Fruit fly (Drosophila melanogaster): ENCODE measurements around the gene dnd.

Gene dnd

DNA sequence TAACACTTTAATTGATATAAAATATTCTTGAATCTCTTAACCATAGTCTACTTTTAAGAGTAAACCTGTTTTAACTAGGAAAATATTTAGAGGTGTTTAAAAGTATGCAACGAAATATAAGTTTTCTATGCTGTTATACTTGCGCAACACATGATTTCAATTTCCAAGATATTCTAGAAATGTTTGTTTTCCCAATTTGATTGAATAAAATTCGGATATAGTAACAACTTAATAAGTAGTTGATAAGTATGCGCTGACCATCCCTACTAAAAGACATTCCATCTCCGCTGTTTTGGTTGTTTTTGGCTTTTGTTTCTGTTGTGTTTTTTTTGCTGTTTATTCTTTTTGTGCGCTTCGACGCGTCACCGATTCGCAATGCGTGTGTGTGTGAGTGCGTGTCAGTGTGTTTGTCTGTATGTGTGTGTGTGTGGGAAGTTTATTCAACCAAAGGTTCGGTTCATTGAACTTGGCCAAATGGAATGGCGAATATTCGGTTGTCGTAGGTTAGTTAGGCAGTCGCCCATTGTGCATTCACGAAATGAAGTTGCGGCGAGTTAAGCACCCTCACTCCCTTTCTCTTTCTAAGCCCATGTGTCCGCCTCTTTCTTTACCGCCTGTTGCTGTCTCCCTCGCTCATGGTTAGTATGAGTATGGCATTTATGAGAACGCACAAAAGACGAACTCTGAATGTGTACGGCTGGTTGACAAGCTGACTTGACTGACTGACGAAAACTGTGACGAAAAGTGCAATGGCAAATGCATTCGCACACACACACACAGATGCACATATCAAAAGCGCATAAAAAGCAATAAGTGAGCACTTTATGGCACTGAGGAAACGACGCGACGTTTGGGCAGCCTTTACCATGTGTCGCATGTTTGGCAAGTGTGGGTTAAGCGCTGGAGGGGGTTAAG lies 9.1 kb upstream of the dnd start:
- peak; percentile 72 for TF ChIP-seq Ets65A (GFP tag)
- no peak for TF ChIP-seq CG12769 (tag; optimal IDR thresholded peaks at IDR 0.05)
- TF ChIP-seq nom (GFP tag; optimal IDR thresholded peaks at IDR 0.05), result peak; percentile 55
- 0 out of 2 replicates have a peak, but pooled peaks have one; percentile 6 for TF ChIP-seq Drgx (GFP tag; IDR thresholded peaks at IDR 0.05)
- no peak for TF ChIP-seq CG10366 (GFP tag; IDR thresholded peaks at IDR 0.05)
- no peak for TF ChIP-seq disco-r (GFP tag; optimal IDR thresholded peaks at IDR 0.05)
- no peak for TF ChIP-seq gro (GFP tag; optimal IDR thresholded peaks at IDR 0.05)
- TF ChIP-seq trh (GFP tag; optimal IDR thresholded peaks at IDR 0.05), result no peak
- TF ChIP-seq ci (GFP tag; IDR thresholded peaks at IDR 0.05), result 0 out of 3 replicates have a peak, but pooled peaks have one; percentile 21
- TF ChIP-seq CG13424 (tag; optimal IDR thresholded peaks at IDR 0.05), result no peak
- no peak for TF ChIP-seq Optix (GFP tag; IDR thresholded peaks at IDR 0.05)
- no peak for TF ChIP-seq CG4360 (GFP tag; IDR thresholded peaks at IDR 0.05)

- TF ChIP-seq CG14965 (GFP tag; optimal IDR thresholded peaks at IDR 0.05; ENCODE audit: borderline replicate concordance) (no peak), Fer3 (tag; optimal IDR thresholded peaks at IDR 0.05) (no peak), nom (GFP tag; optimal IDR thresholded peaks at IDR 0.05) (peak; percentile 60), CG11696 (GFP tag; IDR thresholded peaks at IDR 0.05) (no peak), CG14050 (GFP tag; IDR thresholded peaks at IDR 0.05) (no peak), lola (GFP tag; optimal IDR thresholded peaks at IDR 0.05) (no peak), sr (GFP tag; IDR thresholded peaks at IDR 0.05) (no peak), ssp (GFP tag; IDR thresholded peaks at IDR 0.05) (no peak), CG15011 (GFP tag; optimal IDR thresholded peaks at IDR 0.05) (no peak), onecut (GFP tag; IDR thresholded peaks at IDR 0.05) (no peak), gem (tag; optimal IDR thresholded peaks at IDR 0.05) (peak; percentile 27), Sry-δ (GFP tag; optimal IDR thresholded peaks at IDR 0.05) (no peak), CG10565 (GFP tag; optimal IDR thresholded peaks at IDR 0.05) (no peak), CG17912 (GFP tag; optimal IDR thresholded peaks at IDR 0.05) (no peak), Usf (GFP tag; optimal IDR thresholded peaks at IDR 0.05) (no peak), CG31441 (GFP tag; IDR thresholded peaks at IDR 0.05) (0 out of 2 replicates have a peak, but pooled peaks have one; percentile 10), vnd (GFP tag; IDR thresholded peaks at IDR 0.05; ENCODE audit: partially characterized antibody) (no peak), CG12299 (tag; optimal IDR thresholded peaks at IDR 0.05) (no peak), CG1792 (GFP tag; optimal IDR thresholded peaks at IDR 0.05) (no peak), CG2678 (tag; optimal IDR thresholded peaks at IDR 0.05) (no peak), CG12659 (GFP tag; optimal IDR thresholded peaks at IDR 0.05) (no peak), CG11398 (GFP tag; optimal IDR thresholded peaks at IDR 0.05) (no peak), Tbp (GFP tag; optimal IDR thresholded peaks at IDR 0.05) (no peak), CG11695 (GFP tag; IDR thresholded peaks at IDR 0.05) (no peak), CG8281 (tag; optimal IDR thresholded peaks at IDR 0.05) (no peak), Doc2 (GFP tag; IDR thresholded peaks at IDR 0.05) (no peak), nau (GFP tag; optimal IDR thresholded peaks at IDR 0.05) (no peak), sens (GFP tag) (peak; percentile 25), CG12071 (GFP tag; optimal IDR thresholded peaks at IDR 0.05) (no peak), jing (GFP tag; optimal IDR thresholded peaks at IDR 0.05) (no peak), ato (GFP tag; IDR thresholded peaks at IDR 0.05; ENCODE audit: partially characterized antibody) (no peak), CG12155 (GFP tag; optimal IDR thresholded peaks at IDR 0.05) (no peak), CG14441 (GFP tag; IDR thresholded peaks at IDR 0.05) (no peak), Hmx (GFP tag; optimal IDR thresholded peaks at IDR 0.05) (no peak), CG32772 (GFP tag; IDR thresholded peaks at IDR 0.05) (no peak), CG2712 (tag; optimal IDR thresholded peaks at IDR 0.05) (peak; percentile 6), CG6813 (GFP tag; optimal IDR thresholded peaks at IDR 0.05) (no peak), CG12942 (GFP tag; optimal IDR thresholded peaks at IDR 0.05) (no peak)
Observed at dm6 chr3R:21893929-21894328, 6.8 kb upstream of the dnd start.

All from whole organism, embryonic.